Worm (Caenorhabditis elegans): ENCODE results near the gene C29F3.3.
A peak's percentile ranks its signal among the peaks of the same experiment; 100 is the strongest.

Gene C29F3.3

ce11 chrV:15349044-15349443 lies 1.9 kb upstream of the C29F3.3 start, which contains the start of gene clec-230:
clec-230 (minus strand) TSS chrV:15349144.
- no peak for TF ChIP-seq lag-1 (GFP tag; IDR thresholded peaks at IDR 0.05)
- TF ChIP-seq snpc-1.3 (tag; optimal IDR thresholded peaks at IDR 0.05; ENCODE audit: insufficient read depth), result no peak
- TF ChIP-seq rcor-1 (GFP tag; IDR thresholded peaks at IDR 0.05), result no peak
- no peak for TF ChIP-seq ceh-91 (GFP tag; IDR thresholded peaks at IDR 0.05)
- no peak for TF ChIP-seq ztf-25 (GFP tag; IDR thresholded peaks at IDR 0.05)
- TF ChIP-seq mel-28 (tag; optimal IDR thresholded peaks at IDR 0.05; ENCODE audit: borderline replicate concordance), result no peak
- TF ChIP-seq cebp-1 (GFP tag; IDR thresholded peaks at IDR 0.05), result no peak
- TF ChIP-seq cebp-1 (tag; optimal IDR thresholded peaks at IDR 0.05), result no peak
- no peak for TF ChIP-seq egl-44 (GFP tag; IDR thresholded peaks at IDR 0.05)
- TF ChIP-seq atf-7 (tag; optimal IDR thresholded peaks at IDR 0.05), result no peak
- no peak for TF ChIP-seq T26A5.8 (tag; optimal IDR thresholded peaks at IDR 0.05)
- TF ChIP-seq Y53F4B.3 (GFP tag; IDR thresholded peaks at IDR 0.05), result no peak
- TF ChIP-seq hsf-1 (GFP tag; IDR thresholded peaks at IDR 0.05), result no peak

- TF ChIP-seq nhr-120 (GFP tag; IDR thresholded peaks at IDR 0.05) (0 out of 2 replicates have a peak, but pooled peaks have one; percentile 11), ceh-40 (GFP tag; IDR thresholded peaks at IDR 0.05) (no peak), F57C9.4 (tag; optimal IDR thresholded peaks at IDR 0.05) (no peak), hmg-20 (GFP tag; IDR thresholded peaks at IDR 0.05) (no peak)
These were observed 2.7 kb downstream of the C29F3.3 start, which contains the start of gene wrt-8 for ce11 chrV:15344481-15344880. wrt-8 (minus strand) TSS chrV:15344581.

ce11 chrV:15341404-15341803 lies 5.8 kb downstream of the C29F3.3 start, which contains the start of gene clec-229:
clec-229 (minus strand) TSS chrV:15341504.
- TF ChIP-seq ztf-18 (tag; optimal IDR thresholded peaks at IDR 0.05) (no peak), mxl-1 (tag; optimal IDR thresholded peaks at IDR 0.05) (no peak), ceh-91 (GFP tag; IDR thresholded peaks at IDR 0.05) (no peak), hmg-20 (GFP tag; IDR thresholded peaks at IDR 0.05) (no peak), repo-1 (tag; optimal IDR thresholded peaks at IDR 0.05) (no peak), hrde-1 (tag; optimal IDR thresholded peaks at IDR 0.05; ENCODE audit: borderline replicate concordance) (no peak), dpff-1 (tag; optimal IDR thresholded peaks at IDR 0.05) (no peak), egl-18 (GFP tag; IDR thresholded peaks at IDR 0.05) (no peak), pha-4 (tag; optimal IDR thresholded peaks at IDR 0.05) (no peak), zim-3 (tag; optimal IDR thresholded peaks at IDR 0.05) (no peak), tbx-9 (tag; optimal IDR thresholded peaks at IDR 0.05; ENCODE audit: borderline replicate concordance) (no peak), egl-44 (GFP tag; IDR thresholded peaks at IDR 0.05) (no peak), ceh-100 (GFP tag; IDR thresholded peaks at IDR 0.05) (no peak), Y56A3A.18 (GFP tag; IDR thresholded peaks at IDR 0.05) (no peak), Y53F4B.3 (GFP tag; IDR thresholded peaks at IDR 0.05) (no peak), aptf-3 (GFP tag; IDR thresholded peaks at IDR 0.05) (no peak)

ce11 chrV:15339363-15339762 lies 7.8 kb downstream of the C29F3.3 start, which contains the start of gene clec-228:
clec-228 (minus strand) TSS chrV:15339463.
- TF ChIP-seq cebp-2 (GFP tag; IDR thresholded peaks at IDR 0.05), result no peak
- no peak for TF ChIP-seq unc-130 (GFP tag; optimal IDR thresholded peaks at IDR 0.05)
- no peak for TF ChIP-seq hrde-1 (tag; optimal IDR thresholded peaks at IDR 0.05; ENCODE audit: borderline replicate concordance)
- TF ChIP-seq B0019.2 (GFP tag; conservative IDR thresholded peaks at IDR 0.05), result no peak
- TF ChIP-seq snpc-4 (GFP tag; optimal IDR thresholded peaks at IDR 0.05), result no peak
- TF ChIP-seq snpc-4 (tag; optimal IDR thresholded peaks at IDR 0.05), result no peak
- TF ChIP-seq athp-1 (tag; optimal IDR thresholded peaks at IDR 0.05), result no peak
- TF ChIP-seq die-1 (tag; optimal IDR thresholded peaks at IDR 0.05), result no peak
- TF ChIP-seq tbx-9 (tag; optimal IDR thresholded peaks at IDR 0.05; ENCODE audit: borderline replicate concordance), result no peak
- no peak for TF ChIP-seq zim-3 (tag; optimal IDR thresholded peaks at IDR 0.05)
- no peak for TF ChIP-seq pbrm-1 (GFP tag; IDR thresholded peaks at IDR 0.05)
- no peak for TF ChIP-seq ztf-22 (GFP tag; optimal IDR thresholded peaks at IDR 0.05)
- TF ChIP-seq Y56A3A.18 (GFP tag; IDR thresholded peaks at IDR 0.05), result no peak
- no peak for TF ChIP-seq ztf-25 (GFP tag; IDR thresholded peaks at IDR 0.05)
- no peak for TF ChIP-seq madf-10 (tag; optimal IDR thresholded peaks at IDR 0.05)
- TF ChIP-seq xnd-1 (tag; optimal IDR thresholded peaks at IDR 0.05), result no peak
- no peak for TF ChIP-seq hlh-12 (tag; optimal IDR thresholded peaks at IDR 0.05)

All from whole organism, young adult.